Fruit fly (Drosophila melanogaster) whole organism, embryonic: ENCODE data around the gene CG14459.

Experiments
- CG11723 ChIP-seq: fragments of 200-800 bp; sonication (Bioruptor generic); optimal IDR thresholded peaks from 2 replicates; lab custom pipeline; 2017; ENCODE audit warnings: missing biosample characterization, mild to moderate bottlenecking, missing genetic modification characterization
- Sox102F ChIP-seq: fragments of 200-800 bp; sonication (Bioruptor generic); optimal IDR thresholded peaks from 2 replicates; lab custom pipeline; 2018; ENCODE audit warnings: missing biosample characterization, mild to moderate bottlenecking, missing genetic modification characterization, moderate library complexity
- hb ChIP-seq: fragments of 200-800 bp; sonication (Bioruptor generic); IDR thresholded peaks from 3 replicates; pipeline ENCODE4 v1.3.6; 2022; ENCODE audit warnings: missing biosample characterization, missing genetic modification characterization; ENCODE audit not compliant: partially characterized antibody

- TF ChIP-seq hb (GFP tag; lab: Robert Waterston, UW) (no peak), Sox102F (GFP tag; lab: Kevin White, UChicago) (no peak), CG11723 (GFP tag; lab: Kevin White, UChicago) (no peak)
Measured at dm6 chr3L:22549926-22550325, 87.8 kb downstream of the CG14459 start, which contains the start of gene Trxr2.
